Fruit fly (Drosophila melanogaster) whole organism, embryonic: ENCODE data around the gene CG32259.
A peak's percentile ranks its signal among the peaks of the same experiment; 100 is the strongest.

Experiments
- ATbp ChIP-seq: fragments of 200-800 bp; sonication (Bioruptor generic); optimal IDR thresholded peaks from 2 replicates; lab custom pipeline; 2017; ENCODE audit warnings: missing biosample characterization, mild to moderate bottlenecking, missing genetic modification characterization, missing genetic modification reagents
- Abd-B ChIP-seq: fragments of 200-800 bp; sonication (Bioruptor generic); optimal IDR thresholded peaks from 2 replicates; lab custom pipeline; 2018; ENCODE audit warnings: missing biosample characterization, mild to moderate bottlenecking, missing genetic modification characterization, moderate library complexity
- Aef1 ChIP-seq: fragments of 200-800 bp; sonication (Bioruptor generic); IDR thresholded peaks from 3 replicates; pipeline ENCODE4 v1.3.6; 2022; ENCODE audit warnings: missing biosample characterization, missing genetic modification characterization
- Atf3 ChIP-seq: fragments of 200-800 bp; sonication (Bioruptor generic); optimal IDR thresholded peaks from 3 replicates; lab custom pipeline; 2016; ENCODE audit warnings: missing biosample characterization, missing genetic modification characterization
- B-H2 ChIP-seq: fragments of 200-800 bp; sonication (Bioruptor generic); optimal IDR thresholded peaks from 2 replicates; lab custom pipeline; 2018; ENCODE audit warnings: missing biosample characterization, mild to moderate bottlenecking, missing genetic modification characterization
- CG10267 ChIP-seq: fragments of 200-800 bp; sonication (Bioruptor generic); optimal IDR thresholded peaks from 2 replicates; lab custom pipeline; 2018; ENCODE audit warnings: missing biosample characterization, mild to moderate bottlenecking, missing genetic modification characterization, moderate library complexity
- CG10321 ChIP-seq: fragments of 200-800 bp; sonication (Bioruptor generic); IDR thresholded peaks from 2 replicates; pipeline ENCODE4 v1.3.6; 2022; ENCODE audit warnings: missing biosample characterization, missing genetic modification characterization
- CG10462 ChIP-seq: fragments of 200-800 bp; sonication (Bioruptor generic); optimal IDR thresholded peaks from 2 replicates; lab custom pipeline; 2016; ENCODE audit warnings: missing biosample characterization, missing genetic modification characterization
- CG12391 ChIP-seq: fragments of 200-800 bp; sonication (Bioruptor generic); optimal IDR thresholded peaks from 3 replicates; lab custom pipeline; 2018; ENCODE audit warnings: missing biosample characterization, mild to moderate bottlenecking, missing genetic modification characterization, moderate library complexity
- CG13624 ChIP-seq: fragments of 200-800 bp; sonication (Bioruptor generic); optimal IDR thresholded peaks from 2 replicates; lab custom pipeline; 2016; ENCODE audit warnings: missing biosample characterization, missing genetic modification characterization
- CG18011 ChIP-seq: fragments of 200-800 bp; sonication (Bioruptor generic); optimal IDR thresholded peaks from 2 replicates; lab custom pipeline; 2017; ENCODE audit warnings: missing biosample characterization, missing genetic modification characterization, mild to moderate bottlenecking, moderate library complexity, missing genotype
- CG18262 ChIP-seq: fragments of 200-800 bp; optimal IDR thresholded peaks from 3 replicates; lab custom pipeline; 2019; ENCODE audit warnings: missing biosample characterization, mild to moderate bottlenecking, missing genetic modification characterization, moderate library complexity
- CG1832 ChIP-seq: fragments of 200-800 bp; sonication (Bioruptor generic); optimal IDR thresholded peaks from 2 replicates; lab custom pipeline; 2017; ENCODE audit warnings: missing biosample characterization, mild to moderate bottlenecking, missing genetic modification characterization, inconsistent platforms
- CG18599 ChIP-seq: fragments of 200-800 bp; sonication (Bioruptor generic); optimal IDR thresholded peaks from 3 replicates; lab custom pipeline; 2017; ENCODE audit warnings: missing biosample characterization, missing genetic modification characterization, mild to moderate bottlenecking, moderate library complexity, missing genetic modification reagents
- CG32532 ChIP-seq: fragments of 200-800 bp; sonication (Bioruptor generic); IDR thresholded peaks from 2 replicates; pipeline ENCODE4 v1.3.6; 2022; ENCODE audit warnings: missing biosample characterization, missing genetic modification characterization
- CG3838 ChIP-seq: fragments of 200-800 bp; sonication (Bioruptor generic); optimal IDR thresholded peaks from 3 replicates; lab custom pipeline; 2016; ENCODE audit warnings: missing biosample characterization, missing genetic modification characterization
- CG6791 ChIP-seq: fragments of 200-800 bp; sonication (Bioruptor generic); IDR thresholded peaks from 3 replicates; pipeline ENCODE4 v1.3.6; 2022; ENCODE audit warnings: missing biosample characterization, missing genetic modification characterization; ENCODE audit not compliant: partially characterized antibody
- CG7839 ChIP-seq: fragments of 200-800 bp; sonication (Bioruptor generic); optimal IDR thresholded peaks from 3 replicates; lab custom pipeline; 2018; ENCODE audit warnings: missing biosample characterization, mild to moderate bottlenecking, missing genetic modification characterization, moderate library complexity
- CG7987 ChIP-seq: fragments of 200-800 bp; sonication (Bioruptor generic); optimal IDR thresholded peaks from 2 replicates; lab custom pipeline; 2018; ENCODE audit warnings: missing biosample characterization, mild to moderate bottlenecking, missing genetic modification characterization, moderate library complexity
- CG9215 ChIP-seq: fragments of 200-800 bp; sonication (Bioruptor generic); IDR thresholded peaks from 2 replicates; pipeline ENCODE4 v1.3.6; 2022; ENCODE audit warnings: missing biosample characterization, missing genetic modification characterization
- CkIIα-i1 ChIP-seq: fragments of 200-800 bp; sonication (Bioruptor generic); IDR thresholded peaks from 2 replicates; pipeline ENCODE4 v1.3.6; 2022; ENCODE audit warnings: missing biosample characterization, missing genetic modification characterization
- D ChIP-seq, 2 experiments: fragments of 200-800 bp in 1 of 2; fragments of >200 bp in 1 of 2; sonication (Bioruptor generic) in 1 of 2; optimal IDR thresholded peaks; 2 replicates in 1 of 2; 3 replicates in 1 of 2; lab custom pipeline; 2017; ENCODE audit warnings: mild to moderate bottlenecking in 1 of 2, missing biosample characterization in 1 of 2, missing genetic modification characterization in 1 of 2, missing genetic modification reagents in 1 of 2
- D19B ChIP-seq: fragments of 200-800 bp; sonication (Bioruptor generic); optimal IDR thresholded peaks from 2 replicates; lab custom pipeline; 2017; ENCODE audit warnings: missing biosample characterization, mild to moderate bottlenecking, missing genetic modification characterization
- Dbx ChIP-seq: fragments of 200-800 bp; sonication (Bioruptor generic); IDR thresholded peaks from 3 replicates; pipeline ENCODE4 v1.3.6; 2022; ENCODE audit warnings: missing biosample characterization, missing genetic modification characterization
- Elba2 ChIP-seq: fragments of 200-800 bp; sonication (Bioruptor generic); optimal IDR thresholded peaks from 3 replicates; lab custom pipeline; 2016; ENCODE audit warnings: missing biosample characterization, missing genetic modification characterization
- H2.0 ChIP-seq: fragments of 200-800 bp; sonication (Bioruptor generic); IDR thresholded peaks from 2 replicates; pipeline ENCODE4 v1.3.6; 2022; ENCODE audit warnings: missing biosample characterization, missing genetic modification characterization
- Lhr ChIP-seq: fragments of 200-800 bp; sonication (Bioruptor generic); optimal IDR thresholded peaks from 3 replicates; lab custom pipeline; 2017; ENCODE audit warnings: mild to moderate bottlenecking, missing biosample characterization, missing genetic modification reagents, missing genetic modification characterization
- MBD-R2 ChIP-seq: fragments of 200-800 bp; sonication (Bioruptor generic); IDR thresholded peaks from 2 replicates; pipeline ENCODE4 v1.3.6; 2022; ENCODE audit warnings: missing biosample characterization, missing genetic modification characterization
- Mad ChIP-seq: fragments of 200-800 bp; sonication (Bioruptor generic); optimal IDR thresholded peaks from 2 replicates; lab custom pipeline; 2016; ENCODE audit warnings: missing biosample characterization, missing genetic modification characterization
- NK7.1 ChIP-seq: fragments of 200-800 bp; sonication (Bioruptor generic); optimal IDR thresholded peaks from 3 replicates; lab custom pipeline; 2016; ENCODE audit warnings: missing biosample characterization, missing genetic modification characterization
- Pdp1 ChIP-seq, 2 experiments: fragments of 200-800 bp; sonication (Bioruptor generic); optimal IDR thresholded peaks; 3 replicates each; lab custom pipeline; 2016; ENCODE audit warnings: missing biosample characterization in 2 of 2, missing genetic modification characterization in 2 of 2, mild to moderate bottlenecking in 1 of 2, moderate library complexity in 1 of 2
- Side ChIP-seq: fragments of 200-800 bp; sonication (Bioruptor generic); optimal IDR thresholded peaks from 2 replicates; lab custom pipeline; 2016; ENCODE audit warnings: missing biosample characterization, missing genetic modification characterization
- TFAM ChIP-seq: fragments of 200-800 bp; sonication (Bioruptor generic); optimal IDR thresholded peaks from 2 replicates; lab custom pipeline; 2017; ENCODE audit warnings: missing biosample characterization, missing genetic modification characterization, inconsistent platforms
- Tbp ChIP-seq: fragments of >200 bp; optimal IDR thresholded peaks from 2 replicates; lab custom pipeline; 2018; ENCODE audit warnings: missing biosample characterization, missing genetic modification characterization
- Xbp1 ChIP-seq: fragments of 200-800 bp; sonication (Bioruptor generic); optimal IDR thresholded peaks from 3 replicates; lab custom pipeline; 2016; ENCODE audit warnings: missing biosample characterization, mild to moderate bottlenecking, missing genetic modification characterization
- abd-A ChIP-seq: fragments of 200-800 bp; sonication (Bioruptor generic); optimal IDR thresholded peaks from 3 replicates; lab custom pipeline; 2019; ENCODE audit warnings: missing biosample characterization, mild to moderate bottlenecking, missing genetic modification characterization, moderate library complexity
- exex ChIP-seq: fragments of 200-800 bp; sonication (Bioruptor generic); optimal IDR thresholded peaks from 4 replicates; lab custom pipeline; 2018; ENCODE audit warnings: missing biosample characterization, mild to moderate bottlenecking, missing genetic modification characterization, moderate library complexity
- fd102C ChIP-seq: fragments of 200-800 bp; sonication (Bioruptor generic); optimal IDR thresholded peaks from 2 replicates; lab custom pipeline; 2018; ENCODE audit warnings: missing biosample characterization, mild to moderate bottlenecking, missing genetic modification characterization, moderate library complexity
- gfzf ChIP-seq: fragments of 200-800 bp; sonication (Bioruptor generic); optimal IDR thresholded peaks from 2 replicates; lab custom pipeline; 2016; ENCODE audit warnings: missing biosample characterization, mild to moderate bottlenecking, missing genetic modification characterization, moderate library complexity
- gsb-n ChIP-seq: fragments of 200-800 bp; sonication (Bioruptor generic); optimal IDR thresholded peaks from 3 replicates; lab custom pipeline; 2018; ENCODE audit warnings: missing biosample characterization, mild to moderate bottlenecking, missing genetic modification characterization
- nerfin-2 ChIP-seq: fragments of 200-800 bp; sonication (Bioruptor generic); IDR thresholded peaks from 2 replicates; pipeline ENCODE4 v1.3.6; 2022; ENCODE audit warnings: missing biosample characterization, missing genetic modification characterization; ENCODE audit not compliant: partially characterized antibody
- row ChIP-seq: fragments of 200-800 bp; sonication (Bioruptor generic); IDR thresholded peaks from 3 replicates; pipeline ENCODE4 v1.3.6; 2022; ENCODE audit warnings: missing biosample characterization, missing genetic modification characterization
- schlank ChIP-seq: fragments of 200-800 bp; sonication (Bioruptor generic); optimal IDR thresholded peaks from 2 replicates; lab custom pipeline; 2018; ENCODE audit warnings: missing biosample characterization, mild to moderate bottlenecking, missing genetic modification characterization
- seq ChIP-seq: fragments of 200-800 bp; sonication (Bioruptor generic); IDR thresholded peaks from 2 replicates; pipeline ENCODE4 v1.3.6; 2022; ENCODE audit warnings: missing biosample characterization, missing genetic modification characterization
- sna ChIP-seq: fragments of 200-800 bp; sonication (Bioruptor generic); IDR thresholded peaks from 2 replicates; pipeline ENCODE4 v1.3.6; 2022; ENCODE audit warnings: missing biosample characterization, missing genetic modification characterization; ENCODE audit not compliant: partially characterized antibody
- unpg ChIP-seq: fragments of 200-800 bp; sonication (Bioruptor generic); optimal IDR thresholded peaks from 3 replicates; lab custom pipeline; 2018; ENCODE audit warnings: missing biosample characterization, mild to moderate bottlenecking, missing genetic modification characterization, moderate library complexity
- wor ChIP-seq: fragments of 200-800 bp; sonication (Bioruptor generic); IDR thresholded peaks from 2 replicates; pipeline ENCODE4 v1.3.6; 2022; ENCODE audit warnings: missing biosample characterization, missing genetic modification characterization
- zen ChIP-seq: fragments of 200-800 bp; sonication (Bioruptor generic); optimal IDR thresholded peaks from 3 replicates; lab custom pipeline; 2018; ENCODE audit warnings: missing biosample characterization, mild to moderate bottlenecking, missing genetic modification characterization, moderate library complexity

The CG32259 gene

DNA sequence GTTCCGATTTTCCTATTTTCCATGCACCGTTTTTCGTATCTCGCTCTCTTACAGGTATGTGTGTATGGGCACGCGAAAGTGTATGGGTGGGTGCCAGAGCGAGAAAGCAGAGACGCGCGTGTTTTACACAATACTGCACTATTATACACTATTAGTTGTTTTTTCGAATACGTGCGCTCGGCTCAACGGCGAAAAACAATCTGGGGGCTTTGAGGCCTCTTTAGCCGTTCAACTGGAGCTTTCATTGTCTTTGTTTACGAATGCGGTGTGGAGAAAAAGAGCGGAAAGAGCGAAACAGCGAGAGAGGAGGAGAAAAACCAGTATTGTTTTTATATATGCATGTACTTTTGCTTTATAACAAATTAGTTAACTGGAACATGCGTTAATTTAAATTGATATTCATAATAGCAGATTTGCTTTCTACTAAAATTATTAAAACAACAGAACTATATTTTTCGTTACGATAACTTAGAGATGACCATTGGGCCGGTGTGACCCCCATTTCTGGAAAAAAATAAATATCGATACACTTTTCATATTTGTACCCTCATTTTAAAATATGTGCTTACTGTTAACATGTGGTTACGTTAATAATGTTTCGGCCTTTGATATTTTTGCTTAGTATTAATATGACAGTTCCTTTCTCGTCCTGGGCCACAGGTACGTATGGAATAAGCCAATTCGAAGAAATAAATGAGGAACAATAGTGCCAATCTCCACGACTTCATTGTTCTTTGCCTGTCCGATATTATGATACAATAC, 33.5 kb downstream of the CG32259 start, which contains the start of gene CG14995 (continued):
- 0 out of 2 replicates have a peak, but pooled peaks have one; percentile 10 for TF ChIP-seq CG10321
- peak; percentile 0 for TF ChIP-seq CG12391 (tag; lab: Kevin White, UChicago)
- no peak for TF ChIP-seq Mad (GFP tag; lab: Kevin White, UChicago)
- TF ChIP-seq Pdp1 (GFP tag; optimal IDR thresholded peaks at IDR 0.05; lab: Kevin White, UChicago) = peak in 1 of 2 experiments; percentile 81
- no peak for TF ChIP-seq Atf3 (GFP tag; lab: Kevin White, UChicago)
- peak; percentile 1 for TF ChIP-seq zen
- TF ChIP-seq wor (GFP tag; lab: Robert Waterston, UW) = no peak
- no peak for TF ChIP-seq B-H2 (GFP tag; lab: Kevin White, UChicago)
- TF ChIP-seq ATbp = no peak
- TF ChIP-seq seq (GFP tag; lab: Robert Waterston, UW) = no peak
- TF ChIP-seq Abd-B (GFP tag; lab: Kevin White, UChicago) = no peak
- TF ChIP-seq CG3838 (GFP tag; lab: Kevin White, UChicago) = no peak
- no peak for TF ChIP-seq TFAM
- TF ChIP-seq schlank (tag; lab: Kevin White, UChicago) = no peak
- 0 out of 3 replicates have a peak, but pooled peaks have one; percentile 23 for TF ChIP-seq Dbx (GFP tag; lab: Robert Waterston, UW)
- no peak for TF ChIP-seq fd102C (GFP tag; lab: Kevin White, UChicago)
- no peak for TF ChIP-seq NK7.1 (GFP tag; lab: Kevin White, UChicago)
- peak; percentile 66 for TF ChIP-seq abd-A
- peak; percentile 4 for TF ChIP-seq CG7839 (tag; lab: Kevin White, UChicago)
- TF ChIP-seq sna (GFP tag; lab: Robert Waterston, UW) = 0 out of 2 replicates have a peak, but pooled peaks have one; percentile 15
- TF ChIP-seq row = peak; percentile 49
- TF ChIP-seq CG13624 = no peak
- TF ChIP-seq Elba2 (GFP tag; lab: Kevin White, UChicago) = peak; percentile 84
- TF ChIP-seq CG18262 (tag; lab: Kevin White, UChicago) = no peak
- TF ChIP-seq D (optimal IDR thresholded peaks at IDR 0.05; lab: Kevin White, UChicago) = no peak
- no peak for TF ChIP-seq D (GFP tag; optimal IDR thresholded peaks at IDR 0.05; lab: Kevin White, UChicago)
- peak; percentile 56 for TF ChIP-seq CG7987 (GFP tag; lab: Kevin White, UChicago)
- TF ChIP-seq Side (GFP tag; lab: Kevin White, UChicago) = no peak
- TF ChIP-seq H2.0 (GFP tag; lab: Robert Waterston, UW) = no peak
- TF ChIP-seq nerfin-2 (GFP tag; lab: Robert Waterston, UW) = no peak
- TF ChIP-seq Aef1 (GFP tag; lab: Robert Waterston, UW) = no peak
- no peak for TF ChIP-seq CG9215 (GFP tag; lab: Robert Waterston, UW)
- TF ChIP-seq D19B (GFP tag; lab: Kevin White, UChicago) = no peak
- peak; percentile 31 for TF ChIP-seq exex (tag; lab: Kevin White, UChicago)
- TF ChIP-seq CG32532 (GFP tag; lab: Robert Waterston, UW) = no peak; the same call in 1 of the 2 replicates
- no peak for TF ChIP-seq CG10462
- no peak for TF ChIP-seq CG18011 (GFP tag; lab: Kevin White, UChicago)
- peak; percentile 5 for TF ChIP-seq CG10267 (tag; lab: Kevin White, UChicago)
- peak; percentile 35 for TF ChIP-seq CG18599 (GFP tag; lab: Kevin White, UChicago)
- TF ChIP-seq Xbp1 (GFP tag; lab: Kevin White, UChicago) = no peak
- no peak for TF ChIP-seq CkIIα-i1 (GFP tag; lab: Robert Waterston, UW)
- TF ChIP-seq Lhr (GFP tag; lab: Kevin White, UChicago) = no peak
- TF ChIP-seq gsb-n (tag; lab: Kevin White, UChicago) = no peak
- TF ChIP-seq Tbp = no peak
- TF ChIP-seq unpg = no peak
- no peak for TF ChIP-seq gfzf (GFP tag; lab: Kevin White, UChicago)
- peak; percentile 63; the same call in 2 of the 3 replicates for TF ChIP-seq CG6791
- TF ChIP-seq MBD-R2 = 0 out of 2 replicates have a peak, but pooled peaks have one; percentile 21
- TF ChIP-seq CG1832 (GFP tag; lab: Kevin White, UChicago) = no peak
